Fruit fly (Drosophila melanogaster): ENCODE measurements around the gene CAH3.

The CAH3 gene

dm6 chrX:8724815-8725214 lies 43.8 kb downstream of the CAH3 start:
- TF ChIP-seq CG3919 (GFP tag; optimal IDR thresholded peaks at IDR 0.05) = no peak
- no peak for TF ChIP-seq Hr4 (GFP tag; optimal IDR thresholded peaks at IDR 0.05)
- TF ChIP-seq pdm3 (GFP tag; optimal IDR thresholded peaks at IDR 0.05) = no peak
- no peak for TF ChIP-seq Ets21C (GFP tag; optimal IDR thresholded peaks at IDR 0.05)
- no peak for TF ChIP-seq CG6854 (GFP tag; optimal IDR thresholded peaks at IDR 0.05)
- TF ChIP-seq CG34406 (GFP tag; optimal IDR thresholded peaks at IDR 0.05) = no peak
- no peak for TF ChIP-seq svp (GFP tag)
- TF ChIP-seq achi (GFP tag; optimal IDR thresholded peaks at IDR 0.05) = no peak
- no peak for TF ChIP-seq cyc (GFP tag; optimal IDR thresholded peaks at IDR 0.05)
- no peak for TF ChIP-seq fkh (GFP tag; optimal IDR thresholded peaks at IDR 0.05)

dm6 chrX:8725238-8725637 lies 44.2 kb downstream of the CAH3 start:
- TF ChIP-seq CG32006 (GFP tag; optimal IDR thresholded peaks at IDR 0.05) = no peak
- TF ChIP-seq CG1621 (tag; optimal IDR thresholded peaks at IDR 0.05) = no peak
- TF ChIP-seq Eip75B (GFP tag; optimal IDR thresholded peaks at IDR 0.05) = no peak
- no peak for TF ChIP-seq Lpt (GFP tag; optimal IDR thresholded peaks at IDR 0.05)
- TF ChIP-seq Smox (GFP tag; optimal IDR thresholded peaks at IDR 0.05) = no peak
- no peak for TF ChIP-seq CG6276 (GFP tag; optimal IDR thresholded peaks at IDR 0.05)
- no peak for TF ChIP-seq CG15336 (GFP tag; IDR thresholded peaks at IDR 0.05)
- no peak for TF ChIP-seq Hr4 (GFP tag; optimal IDR thresholded peaks at IDR 0.05)
- TF ChIP-seq CG8632 (GFP tag; optimal IDR thresholded peaks at IDR 0.05) = no peak
- no peak for TF ChIP-seq Ets96B (tag; optimal IDR thresholded peaks at IDR 0.05)
- no peak for TF ChIP-seq CG11294 (GFP tag; IDR thresholded peaks at IDR 0.05)

- no peak for TF ChIP-seq CG6792 (GFP tag; optimal IDR thresholded peaks at IDR 0.05)
- no peak for TF ChIP-seq CG16779 (tag; optimal IDR thresholded peaks at IDR 0.05)
- TF ChIP-seq OdsH (GFP tag; optimal IDR thresholded peaks at IDR 0.05) = no peak
- no peak for TF ChIP-seq Smox (GFP tag; optimal IDR thresholded peaks at IDR 0.05)
- no peak for TF ChIP-seq dac (GFP tag; optimal IDR thresholded peaks at IDR 0.05)
- TF ChIP-seq salr (GFP tag; optimal IDR thresholded peaks at IDR 0.05) = no peak
- TF ChIP-seq spab (GFP tag; optimal IDR thresholded peaks at IDR 0.05) = no peak
- TF ChIP-seq pdm3 (GFP tag; optimal IDR thresholded peaks at IDR 0.05) = no peak
- TF ChIP-seq Hr4 (GFP tag; optimal IDR thresholded peaks at IDR 0.05) = no peak
- TF ChIP-seq CG11294 (GFP tag; IDR thresholded peaks at IDR 0.05) = no peak
- no peak for TF ChIP-seq Eip78C (GFP tag)
- TF ChIP-seq CG32006 (GFP tag; optimal IDR thresholded peaks at IDR 0.05) = no peak
- TF ChIP-seq Lpt (GFP tag; optimal IDR thresholded peaks at IDR 0.05) = no peak
- no peak for TF ChIP-seq Gug (GFP tag; IDR thresholded peaks at IDR 0.05)
- TF ChIP-seq CG4318 (GFP tag; optimal IDR thresholded peaks at IDR 0.05) = no peak
- TF ChIP-seq Eip75B (GFP tag; optimal IDR thresholded peaks at IDR 0.05) = no peak
- TF ChIP-seq Sox15 (GFP tag; optimal IDR thresholded peaks at IDR 0.05) = no peak
- TF ChIP-seq CG3032 (tag; optimal IDR thresholded peaks at IDR 0.05) = no peak
- TF ChIP-seq fkh (GFP tag; optimal IDR thresholded peaks at IDR 0.05) = no peak
Measured at dm6 chrX:8726816-8727215, 45.8 kb downstream of the CAH3 start.

- TF ChIP-seq Lpt (GFP tag; optimal IDR thresholded peaks at IDR 0.05) = no peak
- no peak for TF ChIP-seq spab (GFP tag; optimal IDR thresholded peaks at IDR 0.05)
- TF ChIP-seq CG6808 (GFP tag; optimal IDR thresholded peaks at IDR 0.05) = no peak
- TF ChIP-seq Eip78C (GFP tag) = peak; percentile 12
- TF ChIP-seq svp (GFP tag) = peak; percentile 29
- TF ChIP-seq Eip93F (GFP tag; optimal IDR thresholded peaks at IDR 0.05) = no peak
Measured at dm6 chrX:8728030-8728429, 47.0 kb downstream of the CAH3 start.

- TF ChIP-seq CG11762 (GFP tag; optimal IDR thresholded peaks at IDR 0.05; ENCODE audit: insufficient read depth) (no peak), Blimp-1 (GFP tag; optimal IDR thresholded peaks at IDR 0.05) (peak; percentile 1), pdm3 (GFP tag; optimal IDR thresholded peaks at IDR 0.05) (peak; percentile 27), Hr38 (GFP tag; optimal IDR thresholded peaks at IDR 0.05) (no peak), Lpt (GFP tag; optimal IDR thresholded peaks at IDR 0.05) (peak; percentile 2), CG3919 (GFP tag; optimal IDR thresholded peaks at IDR 0.05) (peak; percentile 64), lz (GFP tag; optimal IDR thresholded peaks at IDR 0.05) (peak; percentile 56), CG1621 (tag; optimal IDR thresholded peaks at IDR 0.05) (peak; percentile 56), esn (GFP tag; optimal IDR thresholded peaks at IDR 0.05) (peak; percentile 58), ss (GFP tag; optimal IDR thresholded peaks at IDR 0.05) (peak; percentile 42 to 57), fd59A (GFP tag; optimal IDR thresholded peaks at IDR 0.05) (peak; percentile 45), Ets21C (GFP tag; optimal IDR thresholded peaks at IDR 0.05) (peak; percentile 11), CG10669 (GFP tag; optimal IDR thresholded peaks at IDR 0.05) (peak; percentile 55), dsx (GFP tag; optimal IDR thresholded peaks at IDR 0.05; ENCODE audit: poor library complexity, severe bottlenecking) (peak; percentile 44), fkh (GFP tag; optimal IDR thresholded peaks at IDR 0.05) (no peak), CG11294 (GFP tag; IDR thresholded peaks at IDR 0.05) (no peak), CG8632 (GFP tag; optimal IDR thresholded peaks at IDR 0.05) (no peak), net (GFP tag; optimal IDR thresholded peaks at IDR 0.05) (peak; percentile 0)
Measured at dm6 chrX:8730306-8730705, 49.3 kb downstream of the CAH3 start.

All from whole organism, prepupa.